Fruit fly (Drosophila melanogaster) whole organism: Measurements from ENCODE around the gene Sce.

Experiments
- CG8478 ChIP-seq: fragments of >200 bp; optimal IDR thresholded peaks from 2 replicates; lab custom pipeline; 2018; ENCODE audit warnings: inconsistent platforms
- Dll ChIP-seq: fragments of >200 bp; optimal IDR thresholded peaks from 2 replicates; lab custom pipeline; 2017
- psq ChIP-seq: fragments of >200 bp; optimal IDR thresholded peaks from 2 replicates; lab custom pipeline; 2017
- usp ChIP-seq: fragments of >200 bp; optimal IDR thresholded peaks from 2 replicates; lab custom pipeline; 2017; ENCODE audit warnings: missing biosample characterization, missing genetic modification characterization, mixed read lengths

- TF ChIP-seq psq (lab: Kevin White, UChicago) (no peak), usp (no peak), CG8478 (lab: Kevin White, UChicago) (no peak), Dll (no peak)
These were observed 17.9 kb upstream of the Sce start, which contains the start of gene ALiX for dm6 chr3R:27699540-27700228.
